Fruit fly (Drosophila melanogaster) whole organism, embryonic: Measurements from ENCODE around the gene Grip128.

Experiments
- Abd-B ChIP-seq: fragments of 200-800 bp; sonication (Bioruptor generic); optimal IDR thresholded peaks from 2 replicates; lab custom pipeline; 2018; ENCODE audit warnings: missing biosample characterization, mild to moderate bottlenecking, missing genetic modification characterization, moderate library complexity
- Atf-2 ChIP-seq: fragments of 200-800 bp; sonication (Bioruptor generic); optimal IDR thresholded peaks from 2 replicates; lab custom pipeline; 2016; ENCODE audit warnings: missing biosample characterization, missing genetic modification characterization
- Awh ChIP-seq: fragments of 200-800 bp; sonication (Bioruptor generic); IDR thresholded peaks from 2 replicates; pipeline ENCODE4, ENCODE4 v1.3.6; 2022; ENCODE audit warnings: missing biosample characterization, missing genetic modification characterization
- BEAF-32 ChIP-seq: fragments of 200-800 bp; sonication (Bioruptor generic); optimal IDR thresholded peaks from 3 replicates; lab custom pipeline; 2017; ENCODE audit warnings: missing biosample characterization, missing genetic modification characterization, mild to moderate bottlenecking, moderate library complexity, missing genetic modification reagents
- Bgb ChIP-seq: fragments of 200-800 bp; sonication (Bioruptor generic); IDR thresholded peaks from 2 replicates; pipeline ENCODE4 v1.3.6; 2022; ENCODE audit warnings: missing biosample characterization, missing genetic modification characterization; ENCODE audit not compliant: partially characterized antibody
- CG10147 ChIP-seq: fragments of 200-800 bp; sonication (Bioruptor generic); optimal IDR thresholded peaks from 2 replicates; lab custom pipeline; 2019; ENCODE audit warnings: missing biosample characterization, mild to moderate bottlenecking, missing genetic modification characterization, moderate library complexity
- CG31224 ChIP-seq: fragments of 200-800 bp; sonication (Bioruptor generic); IDR thresholded peaks from 2 replicates; pipeline ENCODE4 v1.3.6; 2022; ENCODE audit warnings: missing biosample characterization, missing genetic modification characterization
- CG33213 ChIP-seq: fragments of 200-800 bp; sonication (Bioruptor generic); optimal IDR thresholded peaks from 3 replicates; lab custom pipeline; 2016; ENCODE audit warnings: missing biosample characterization, missing genetic modification characterization
- CG3407 ChIP-seq: fragments of 200-800 bp; sonication (Bioruptor generic); optimal IDR thresholded peaks from 2 replicates; lab custom pipeline; 2018; ENCODE audit warnings: missing biosample characterization, mild to moderate bottlenecking, missing genetic modification characterization
- CG3847 ChIP-seq: fragments of 200-800 bp; sonication (Bioruptor generic); IDR thresholded peaks from 2 replicates; pipeline ENCODE4 v1.3.6; 2022; ENCODE audit warnings: missing biosample characterization, missing genetic modification characterization
- CG4617 ChIP-seq: fragments of 200-800 bp; sonication (Bioruptor generic); optimal IDR thresholded peaks from 3 replicates; lab custom pipeline; 2016; ENCODE audit warnings: missing biosample characterization, missing genetic modification characterization, borderline replicate concordance
- CG6683 ChIP-seq: fragments of 200-800 bp; sonication (Bioruptor generic); optimal IDR thresholded peaks from 2 replicates; lab custom pipeline; 2017; ENCODE audit warnings: missing biosample characterization, mild to moderate bottlenecking, missing genetic modification characterization, missing genetic modification reagents
- CG7786 ChIP-seq: fragments of 200-800 bp; sonication (Bioruptor generic); optimal IDR thresholded peaks from 2 replicates; lab custom pipeline; 2016; ENCODE audit warnings: missing biosample characterization, missing genetic modification characterization
- CG7963 ChIP-seq: fragments of 200-800 bp; sonication (Bioruptor generic); IDR thresholded peaks from 3 replicates; pipeline ENCODE4 v1.3.6; 2022; ENCODE audit warnings: missing biosample characterization, missing genetic modification characterization; ENCODE audit not compliant: partially characterized antibody
- CG7987 ChIP-seq: fragments of 200-800 bp; sonication (Bioruptor generic); optimal IDR thresholded peaks from 2 replicates; lab custom pipeline; 2018; ENCODE audit warnings: missing biosample characterization, mild to moderate bottlenecking, missing genetic modification characterization, moderate library complexity
- CG8089 ChIP-seq: fragments of 200-800 bp; sonication (Bioruptor generic); optimal IDR thresholded peaks from 3 replicates; lab custom pipeline; 2016; ENCODE audit warnings: missing biosample characterization, missing genetic modification characterization
- CoRest ChIP-seq: fragments of 200-800 bp; sonication (Bioruptor generic); optimal IDR thresholded peaks from 3 replicates; lab custom pipeline; 2018; ENCODE audit warnings: missing biosample characterization, mild to moderate bottlenecking, missing genetic modification characterization, moderate library complexity
- Dll ChIP-seq: fragments of 200-800 bp; sonication (Bioruptor generic); IDR thresholded peaks from 4 replicates; pipeline ENCODE4 v1.3.6; 2022; ENCODE audit warnings: missing biosample characterization, missing genetic modification characterization; ENCODE audit not compliant: partially characterized antibody
- Doc3 ChIP-seq: fragments of 200-800 bp; sonication (Bioruptor generic); IDR thresholded peaks from 3 replicates; pipeline ENCODE4 v1.3.6; 2022; ENCODE audit warnings: missing biosample characterization, missing genetic modification characterization; ENCODE audit not compliant: partially characterized antibody
- Fer1 ChIP-seq: fragments of 200-800 bp; sonication (Bioruptor generic); optimal IDR thresholded peaks from 2 replicates; lab custom pipeline; 2017; ENCODE audit warnings: missing biosample characterization, mild to moderate bottlenecking, missing genetic modification characterization
- GATAe ChIP-seq: fragments of 200-800 bp; sonication (Bioruptor generic); conservative IDR thresholded peaks from 2 replicates; pipeline ENCODE4 v1.3.6; 2022; ENCODE audit warnings: missing biosample characterization, missing genetic modification characterization
- HLH4C ChIP-seq: fragments of 200-800 bp; sonication (Bioruptor generic); IDR thresholded peaks from 3 replicates; pipeline ENCODE4 v1.3.6; 2022; ENCODE audit warnings: missing biosample characterization, missing genetic modification characterization; ENCODE audit not compliant: partially characterized antibody
- Myb ChIP-seq: fragments of 200-800 bp; sonication (Bioruptor generic); optimal IDR thresholded peaks from 2 replicates; lab custom pipeline; 2016; ENCODE audit warnings: missing biosample characterization, missing genetic modification characterization
- NFAT ChIP-seq: fragments of 200-800 bp; sonication (Bioruptor generic); IDR thresholded peaks from 2 replicates; pipeline ENCODE4 v1.3.6; 2022; ENCODE audit warnings: missing biosample characterization, missing genetic modification characterization
- Scr ChIP-seq: fragments of 200-800 bp; sonication (Bioruptor generic); IDR thresholded peaks from 2 replicates; pipeline ENCODE4 v1.3.6; 2022; ENCODE audit warnings: missing biosample characterization, missing genetic modification characterization; ENCODE audit not compliant: partially characterized antibody
- Spps ChIP-seq: fragments of 200-800 bp; sonication (Bioruptor generic); optimal IDR thresholded peaks from 2 replicates; lab custom pipeline; 2018; ENCODE audit warnings: missing biosample characterization, mild to moderate bottlenecking, missing genetic modification characterization
- Sry-δ ChIP-seq: fragments of 200-800 bp; sonication (Bioruptor generic); optimal IDR thresholded peaks from 2 replicates; lab custom pipeline; 2016; ENCODE audit warnings: missing biosample characterization, missing genetic modification characterization
- Usf ChIP-seq: fragments of 200-800 bp; sonication (Bioruptor generic); optimal IDR thresholded peaks from 2 replicates; lab custom pipeline; 2017; ENCODE audit warnings: missing genotype, missing biosample characterization, missing genetic modification characterization
- YL-1 ChIP-seq: fragments of 200-800 bp; sonication (Bioruptor generic); optimal IDR thresholded peaks from 3 replicates; lab custom pipeline; 2017; ENCODE audit warnings: missing biosample characterization, mild to moderate bottlenecking, missing genetic modification characterization
- ac ChIP-seq: fragments of 200-800 bp; sonication (Bioruptor generic); optimal IDR thresholded peaks from 3 replicates; lab custom pipeline; 2017; ENCODE audit warnings: missing biosample characterization, mild to moderate bottlenecking, missing genetic modification characterization
- ap ChIP-seq: fragments of 200-800 bp; sonication (Bioruptor generic); IDR thresholded peaks from 2 replicates; pipeline ENCODE4 v1.3.6; 2022; ENCODE audit warnings: missing biosample characterization, missing genetic modification characterization
- crp ChIP-seq, 2 experiments: fragments of 200-800 bp; sonication (Bioruptor generic); optimal IDR thresholded peaks; 2 replicates in 1 of 2; 3 replicates in 1 of 2; lab custom pipeline; 2017; ENCODE audit warnings: missing biosample characterization in 2 of 2, missing genetic modification characterization in 2 of 2, mild to moderate bottlenecking in 1 of 2, moderate library complexity in 1 of 2
- da ChIP-seq: fragments of 200-800 bp; sonication (Bioruptor generic); optimal IDR thresholded peaks from 2 replicates; lab custom pipeline; 2016; ENCODE audit warnings: missing biosample characterization, missing genetic modification characterization
- eve ChIP-seq, 2 experiments: fragments of >200 bp; optimal IDR thresholded peaks; 2 replicates each; lab custom pipeline; 2017; ENCODE audit warnings: missing biosample characterization in 2 of 2, missing genetic modification characterization in 2 of 2
- eyg ChIP-seq: fragments of 200-800 bp; sonication (Bioruptor generic); optimal IDR thresholded peaks from 3 replicates; lab custom pipeline; 2016; ENCODE audit warnings: missing biosample characterization, missing genetic modification characterization
- fd96Cb ChIP-seq: fragments of 200-800 bp; sonication (Bioruptor generic); optimal IDR thresholded peaks from 2 replicates; lab custom pipeline; 2018; ENCODE audit warnings: missing biosample characterization, mild to moderate bottlenecking, missing genetic modification characterization, moderate library complexity
- lov ChIP-seq, 2 experiments: fragments of 200-800 bp in 1 of 2; fragments of >200 bp in 1 of 2; sonication (Bioruptor generic) in 1 of 2; IDR thresholded peaks in 1 of 2; optimal IDR thresholded peaks in 1 of 2; 2 replicates in 1 of 2; 3 replicates in 1 of 2; pipeline versions ENCODE4 v1.3.6 to Lab custom; 2017 to 2022; ENCODE audit warnings: missing biosample characterization in 1 of 2, missing genetic modification characterization in 1 of 2
- mld ChIP-seq: fragments of 200-800 bp; sonication (Bioruptor generic); IDR thresholded peaks from 3 replicates; pipeline ENCODE4 v1.3.6; 2022; ENCODE audit warnings: missing biosample characterization, missing genetic modification characterization; ENCODE audit not compliant: partially characterized antibody
- org-1 ChIP-seq: fragments of 200-800 bp; sonication (Bioruptor generic); optimal IDR thresholded peaks from 2 replicates; lab custom pipeline; 2017; ENCODE audit warnings: missing biosample characterization, missing genetic modification characterization
- peb ChIP-seq: fragments of 200-800 bp; sonication (Bioruptor generic); IDR thresholded peaks from 2 replicates; pipeline ENCODE4 v1.3.6; 2022; ENCODE audit warnings: missing biosample characterization, missing genetic modification characterization
- phol ChIP-seq: fragments of 200-800 bp; sonication (Bioruptor generic); optimal IDR thresholded peaks from 3 replicates; lab custom pipeline; 2018; ENCODE audit warnings: missing biosample characterization, mild to moderate bottlenecking, missing genetic modification characterization, moderate library complexity
- run ChIP-seq: fragments of 200-800 bp; sonication (Bioruptor generic); optimal IDR thresholded peaks from 3 replicates; lab custom pipeline; 2018; ENCODE audit warnings: missing biosample characterization, mild to moderate bottlenecking, missing genetic modification characterization
- salm ChIP-seq: fragments of 200-800 bp; sonication (Bioruptor generic); optimal IDR thresholded peaks from 2 replicates; lab custom pipeline; 2018; ENCODE audit warnings: missing biosample characterization, mild to moderate bottlenecking, missing genetic modification characterization
- slou ChIP-seq: fragments of 200-800 bp; sonication (Bioruptor generic); optimal IDR thresholded peaks from 3 replicates; lab custom pipeline; 2016; ENCODE audit warnings: missing biosample characterization, missing genetic modification characterization
- sna ChIP-seq: fragments of 200-800 bp; sonication (Bioruptor generic); IDR thresholded peaks from 2 replicates; pipeline ENCODE4 v1.3.6; 2022; ENCODE audit warnings: missing biosample characterization, missing genetic modification characterization; ENCODE audit not compliant: partially characterized antibody
- sqz ChIP-seq: fragments of 200-800 bp; sonication (Bioruptor generic); optimal IDR thresholded peaks from 3 replicates; lab custom pipeline; 2018; ENCODE audit warnings: missing biosample characterization, mild to moderate bottlenecking, missing genetic modification characterization
- stc ChIP-seq: fragments of 200-800 bp; sonication (Bioruptor generic); IDR thresholded peaks from 2 replicates; pipeline ENCODE4 v1.3.6; 2022; ENCODE audit warnings: missing biosample characterization, missing genetic modification characterization
- trem ChIP-seq: fragments of 200-800 bp; optimal IDR thresholded peaks from 3 replicates; lab custom pipeline; 2019; ENCODE audit warnings: missing biosample characterization, mild to moderate bottlenecking, missing genetic modification characterization, moderate library complexity
- unc-4 ChIP-seq: fragments of 200-800 bp; sonication (Bioruptor generic); IDR thresholded peaks from 2 replicates; pipeline ENCODE4 v1.3.6; 2022; ENCODE audit warnings: missing biosample characterization, missing genetic modification characterization; ENCODE audit not compliant: partially characterized antibody

The Grip128 gene

DNA sequence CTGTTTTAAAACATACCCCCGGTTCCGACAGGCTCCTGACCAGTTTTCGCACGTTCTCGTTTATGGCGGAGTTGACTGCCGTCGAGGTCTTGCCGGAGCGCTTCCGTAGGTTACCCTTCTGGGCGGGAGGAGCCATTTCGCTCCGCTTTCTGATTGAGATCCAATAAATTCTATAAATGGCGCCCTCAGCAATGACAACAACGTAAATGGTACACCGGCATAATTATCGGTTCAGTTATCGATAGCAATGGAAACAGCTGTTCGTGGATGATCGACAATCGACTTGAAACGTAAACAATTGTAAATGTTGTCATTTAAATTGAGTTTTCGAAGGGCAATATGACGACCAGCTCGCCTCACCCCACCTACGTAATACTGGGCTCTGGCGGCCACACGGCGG is at the start of gene Grip128, which contains the start of gene Alg14 (continued):
- TF ChIP-seq CG7963 (GFP tag; lab: Robert Waterston, UW) (0 out of 3 replicates have a peak, but pooled peaks have one; percentile 17), slou (GFP tag; lab: Kevin White, UChicago) (no peak), Awh (GFP tag; lab: Robert Waterston, UW) (no peak), CG10147 (GFP tag; lab: Kevin White, UChicago) (no peak), eyg (no peak), run (tag; lab: Kevin White, UChicago) (no peak), CG7786 (GFP tag; lab: Kevin White, UChicago) (no peak), fd96Cb (tag; lab: Kevin White, UChicago) (no peak), Fer1 (no peak), da (GFP tag; lab: Kevin White, UChicago) (no peak), CG6683 (GFP tag; lab: Kevin White, UChicago) (no peak), Abd-B (no peak), CG8089 (GFP tag; lab: Kevin White, UChicago) (no peak), sna (GFP tag; lab: Robert Waterston, UW) (peak; percentile 56; the same call in 1 of the 2 replicates), YL-1 (no peak), sqz (no peak), CoRest (tag; lab: Kevin White, UChicago) (no peak), Dll (GFP tag; lab: Robert Waterston, UW) (peak; percentile 68), CG31224 (no peak), GATAe (GFP tag; lab: Robert Waterston, UW) (no peak), mld (GFP tag; lab: Robert Waterston, UW) (0 out of 3 replicates have a peak, but pooled peaks have one; percentile 45), CG4617 (GFP tag; lab: Kevin White, UChicago) (no peak), salm (no peak), unc-4 (GFP tag; lab: Robert Waterston, UW) (peak; percentile 50; the same call in 1 of the 2 replicates), BEAF-32 (GFP tag; lab: Kevin White, UChicago) (peak; percentile 44), peb (no peak), HLH4C (peak; percentile 66), phol (tag; lab: Kevin White, UChicago) (peak; percentile 73), Doc3 (GFP tag; lab: Robert Waterston, UW) (peak; percentile 49; the same call in 1 of the 3 replicates), org-1 (no peak), Spps (no peak), ap (GFP tag; lab: Robert Waterston, UW) (no peak), Usf (no peak), Myb (GFP tag; lab: Kevin White, UChicago) (no peak), eve (GFP tag; optimal IDR thresholded peaks at IDR 0.05; lab: Kevin White, UChicago) (no peak), crp (GFP tag; optimal IDR thresholded peaks at IDR 0.05; lab: Kevin White, UChicago) (peak in 1 of 2 experiments; percentile 83), Sry-δ (peak; percentile 45), CG3407 (GFP tag; lab: Kevin White, UChicago) (no peak), CG7987 (no peak), trem (peak; percentile 22), stc (GFP tag; lab: Robert Waterston, UW) (no peak), Bgb (GFP tag; lab: Robert Waterston, UW) (peak; percentile 56), CG3847 (GFP tag; lab: Robert Waterston, UW) (no peak), Atf-2 (GFP tag; lab: Kevin White, UChicago) (no peak), CG33213 (GFP tag; lab: Kevin White, UChicago) (no peak), Scr (peak; percentile 58), ac (GFP tag; lab: Kevin White, UChicago) (no peak), lov (optimal IDR thresholded peaks at IDR 0.05; lab: Kevin White, UChicago) (no peak), lov (GFP tag; IDR thresholded peaks at IDR 0.05; lab: Robert Waterston, UW) (no peak), NFAT (GFP tag; lab: Robert Waterston, UW) (no peak)
